Worm (Caenorhabditis elegans): ENCODE measurements around the gene R09H10.6.

ce11 chrIV:10565282-10565681 is 43.1 kb upstream of the R09H10.6 start:
- TF ChIP-seq nhr-76 (tag; optimal IDR thresholded peaks at IDR 0.05) = no peak
- TF ChIP-seq lin-13 (tag; optimal IDR thresholded peaks at IDR 0.05) = no peak
- no peak for TF ChIP-seq nhr-12 (tag; optimal IDR thresholded peaks at IDR 0.05)
- TF ChIP-seq snpc-4 (tag; optimal IDR thresholded peaks at IDR 0.05) = no peak
- TF ChIP-seq lin-32 (GFP tag; optimal IDR thresholded peaks at IDR 0.05) = no peak
- TF ChIP-seq blmp-1 (tag; optimal IDR thresholded peaks at IDR 0.05) = no peak
- no peak for TF ChIP-seq mab-5 (tag; optimal IDR thresholded peaks at IDR 0.05)
- no peak for TF ChIP-seq nhr-237 (tag; optimal IDR thresholded peaks at IDR 0.05)
- TF ChIP-seq unc-62 (GFP tag; optimal IDR thresholded peaks at IDR 0.05) = no peak

Data from whole organism, mixed stage, embryonic.